Worm (Caenorhabditis elegans) whole organism, L2 larva: ENCODE measurements around the gene F55C12.4.

Experiments used
- elt-1 ChIP-seq: fragments of 150-350 bp; optimal IDR thresholded peaks from 2 replicates; lab custom pipeline; 2014; ENCODE audit warnings: missing biosample characterization, missing genetic modification characterization
- fos-1 ChIP-seq: fragments of 150-350 bp; optimal IDR thresholded peaks from 2 replicates; lab custom pipeline; 2014; ENCODE audit warnings: missing biosample characterization, missing genetic modification characterization
- snpc-4 ChIP-seq: fragments of 150-350 bp; optimal IDR thresholded peaks from 2 replicates; lab custom pipeline; 2014; ENCODE audit warnings: missing biosample characterization, missing genetic modification characterization
- unc-39 ChIP-seq: fragments of 150-350 bp; optimal IDR thresholded peaks from 2 replicates; lab custom pipeline; 2014; ENCODE audit warnings: missing biosample characterization, missing genetic modification characterization
- ztf-11 ChIP-seq: sonication (generic microtip); optimal IDR thresholded peaks from 2 replicates; lab custom pipeline; 2017; ENCODE audit warnings: missing biosample characterization, missing genetic modification characterization

ce11 chrII:5845441-5845840 lies 12.8 kb downstream of the F55C12.4 start, which contains the start of the genes ZK1248.17 and H41C03.3:
- TF ChIP-seq ztf-11 (tag; lab: Kevin White, UChicago) (no peak), elt-1 (tag; lab: Kevin White, UChicago) (no peak), fos-1 (no peak), unc-39 (tag; lab: Kevin White, UChicago) (no peak), snpc-4 (no peak)
